Worm (Caenorhabditis elegans) whole organism, L3 larva: Measurements from ENCODE around the gene nlp-9.
A peak's percentile ranks its signal among the peaks of the same experiment; 100 is the strongest.
"Not testable (repeated sequence)": the region's sequence is repeated elsewhere in the genome, so short reads cannot be mapped to it uniquely, and the experiment has no call there.

ENCODE experiments used
- R02D3.7 ChIP-seq: fragments of 150-350 bp; optimal IDR thresholded peaks from 2 replicates; lab custom pipeline; 2014; ENCODE audit warnings: missing biosample characterization, missing genetic modification characterization
- ZK546.5 ChIP-seq: sonication (generic microtip); optimal IDR thresholded peaks from 2 replicates; lab custom pipeline; 2017; ENCODE audit warnings: missing biosample characterization, missing genetic modification characterization
- aly-2 ChIP-seq: fragments of 150-350 bp; optimal IDR thresholded peaks from 2 replicates; lab custom pipeline; 2014; ENCODE audit warnings: missing biosample characterization, missing genetic modification characterization
- ama-1 ChIP-seq: fragments of 150-350 bp; optimal IDR thresholded peaks from 2 replicates; lab custom pipeline; 2018
- ceh-16 ChIP-seq: sonication (generic microtip); optimal IDR thresholded peaks from 2 replicates; lab custom pipeline; 2017; ENCODE audit warnings: missing biosample characterization, missing genetic modification characterization
- ceh-28 ChIP-seq: fragments of 150-350 bp; optimal IDR thresholded peaks from 2 replicates; lab custom pipeline; 2014; ENCODE audit warnings: missing biosample characterization, missing genetic modification reagents, missing genetic modification characterization
- ceh-82 ChIP-seq: fragments of 150-350 bp; optimal IDR thresholded peaks from 2 replicates; lab custom pipeline; 2014; ENCODE audit warnings: missing biosample characterization, missing genetic modification characterization
- daf-12 ChIP-seq: fragments of 150-350 bp; optimal IDR thresholded peaks from 2 replicates; lab custom pipeline; 2014; ENCODE audit warnings: missing biosample characterization, missing genetic modification reagents, missing genetic modification characterization
- elt-1 ChIP-seq: fragments of 150-350 bp; optimal IDR thresholded peaks from 2 replicates; lab custom pipeline; 2014; ENCODE audit warnings: missing biosample characterization, missing genetic modification characterization
- elt-3 ChIP-seq, 3 experiments: fragments of 150-350 bp in 1 of 3; sonication (generic microtip) in 2 of 3; optimal IDR thresholded peaks; 2 replicates in 2 of 3; 4 replicates in 1 of 3; lab custom pipeline; 2014 to 2017; ENCODE audit warnings: missing biosample characterization in 3 of 3, missing genetic modification characterization in 3 of 3
- eor-1 ChIP-seq, 2 experiments: fragments of 150-350 bp; optimal IDR thresholded peaks; 2 replicates each; lab custom pipeline; 2014 to 2018; ENCODE audit warnings: missing biosample characterization in 2 of 2, missing genetic modification characterization in 2 of 2
- fkh-10 ChIP-seq: sonication (generic microtip); optimal IDR thresholded peaks from 2 replicates; lab custom pipeline; 2017; ENCODE audit warnings: missing biosample characterization, missing genetic modification reagents, missing genetic modification characterization
- fos-1 ChIP-seq: fragments of 150-350 bp; optimal IDR thresholded peaks from 2 replicates; lab custom pipeline; 2014; ENCODE audit warnings: missing biosample characterization, missing genetic modification characterization
- hmg-11 ChIP-seq: sonication (generic microtip); optimal IDR thresholded peaks from 2 replicates; lab custom pipeline; 2016; ENCODE audit warnings: missing genetic modification characterization, missing compliant biosample characterization
- jun-1 ChIP-seq: fragments of 150-350 bp; optimal IDR thresholded peaks from 2 replicates; lab custom pipeline; 2014; ENCODE audit warnings: missing biosample characterization, missing genetic modification reagents, missing genetic modification characterization
- lin-15B ChIP-seq: fragments of 150-350 bp; optimal IDR thresholded peaks from 2 replicates; lab custom pipeline; 2014; ENCODE audit warnings: missing biosample characterization, missing genetic modification characterization
- lin-39 ChIP-seq: fragments of 150-350 bp; optimal IDR thresholded peaks from 2 replicates; lab custom pipeline; 2018; ENCODE audit warnings: missing biosample characterization, missing genetic modification reagents, missing genetic modification characterization
- lsy-12 ChIP-seq: sonication (generic microtip); optimal IDR thresholded peaks from 2 replicates; lab custom pipeline; 2016; ENCODE audit warnings: mild to moderate bottlenecking, missing genetic modification characterization, missing compliant biosample characterization
- mdl-1 ChIP-seq: fragments of 150-350 bp; optimal IDR thresholded peaks from 2 replicates; lab custom pipeline; 2014; ENCODE audit warnings: missing biosample characterization, missing genetic modification characterization
- mml-1 ChIP-seq: fragments of 150-350 bp; sonication (generic microtip); optimal IDR thresholded peaks from 3 replicates; lab custom pipeline; 2014; ENCODE audit warnings: missing biosample characterization, missing genetic modification characterization
- nfya-1 ChIP-seq: sonication (generic microtip); optimal IDR thresholded peaks from 2 replicates; lab custom pipeline; 2017; ENCODE audit warnings: missing genetic modification characterization, mild to moderate bottlenecking, missing compliant biosample characterization, antibody characterized with exemption, moderate library complexity; ENCODE audit not compliant: insufficient read depth
- nhr-237 ChIP-seq: fragments of 150-350 bp; optimal IDR thresholded peaks from 2 replicates; lab custom pipeline; 2014; ENCODE audit warnings: missing biosample characterization, missing genetic modification characterization
- nhr-25 ChIP-seq: sonication (generic microtip); optimal IDR thresholded peaks from 2 replicates; lab custom pipeline; 2017; ENCODE audit warnings: missing biosample characterization, missing genetic modification characterization
- nhr-28 ChIP-seq: fragments of 150-350 bp; optimal IDR thresholded peaks from 2 replicates; lab custom pipeline; 2014; ENCODE audit warnings: missing biosample characterization, missing genetic modification characterization
- nhr-43 ChIP-seq: sonication (generic microtip); optimal IDR thresholded peaks from 2 replicates; lab custom pipeline; 2016; ENCODE audit warnings: mild to moderate bottlenecking, missing genetic modification characterization, missing compliant biosample characterization; ENCODE audit not compliant: poor library complexity, severe bottlenecking
- pha-4 ChIP-seq: fragments of 150-350 bp; optimal IDR thresholded peaks from 2 replicates; lab custom pipeline; 2014; ENCODE audit warnings: missing biosample characterization, missing genetic modification reagents, missing genetic modification characterization
- pqm-1 ChIP-seq: fragments of 150-350 bp; optimal IDR thresholded peaks from 2 replicates; lab custom pipeline; 2017; ENCODE audit warnings: missing biosample characterization, missing genetic modification characterization, inconsistent platforms
- sea-2 ChIP-seq: fragments of 150-350 bp; sonication (generic microtip); optimal IDR thresholded peaks from 4 replicates; lab custom pipeline; 2014; ENCODE audit warnings: missing biosample characterization, missing genetic modification reagents, missing genetic modification characterization
- skn-1 ChIP-seq: fragments of 150-350 bp; optimal IDR thresholded peaks from 2 replicates; lab custom pipeline; 2014; ENCODE audit warnings: missing biosample characterization, missing genetic modification characterization
- snpc-4 ChIP-seq: fragments of 150-350 bp; optimal IDR thresholded peaks from 2 replicates; lab custom pipeline; 2014; ENCODE audit warnings: missing biosample characterization, missing genetic modification characterization
- unc-39 ChIP-seq: sonication (generic microtip); optimal IDR thresholded peaks from 4 replicates; lab custom pipeline; 2017; ENCODE audit warnings: missing biosample characterization, missing genetic modification characterization
- unc-62 ChIP-seq: fragments of 150-350 bp; sonication (generic microtip); optimal IDR thresholded peaks from 4 replicates; lab custom pipeline; 2014; ENCODE audit warnings: missing biosample characterization, missing genetic modification reagents, missing genetic modification characterization
- zag-1 ChIP-seq: fragments of 150-350 bp; optimal IDR thresholded peaks from 2 replicates; lab custom pipeline; 2014; ENCODE audit warnings: missing biosample characterization, missing genetic modification characterization
- ztf-11 ChIP-seq: fragments of 150-350 bp; optimal IDR thresholded peaks from 2 replicates; lab custom pipeline; 2014; ENCODE audit warnings: missing biosample characterization, missing genetic modification characterization
- ztf-4 ChIP-seq: fragments of 150-350 bp; optimal IDR thresholded peaks from 2 replicates; lab custom pipeline; 2014; ENCODE audit warnings: missing biosample characterization, missing genetic modification characterization

nlp-9 gene

ce11 chrV:4204421-4204820 lies 15.0 kb upstream of the nlp-9 start, which contains the start of gene H43I07.1:
TSS of gene H43I07.1 (plus strand) at chrV:4204721.
- no peak for TF ChIP-seq unc-39
- no peak for TF ChIP-seq hmg-11 (tag; lab: Kevin White, UChicago)
- TF ChIP-seq aly-2 (tag; lab: Kevin White, UChicago) = no peak
- no peak for TF ChIP-seq mdl-1
- TF ChIP-seq zag-1 (tag; lab: Kevin White, UChicago) = no peak
- no peak for TF ChIP-seq unc-62 (GFP tag; lab: Kevin White, UChicago)
- no peak for TF ChIP-seq sea-2
- no peak for TF ChIP-seq eor-1 (tag; optimal IDR thresholded peaks at IDR 0.05; lab: Kevin White, UChicago)
- TF ChIP-seq pha-4 (tag; lab: Kevin White, UChicago) = no peak
- no peak for TF ChIP-seq lsy-12
- no peak for TF ChIP-seq daf-12 (tag; lab: Kevin White, UChicago)
- no peak for TF ChIP-seq fos-1 (tag; lab: Kevin White, UChicago)
- TF ChIP-seq ZK546.5 (tag; lab: Kevin White, UChicago) = no peak
- TF ChIP-seq pqm-1 (tag; lab: Kevin White, UChicago) = no peak
- TF ChIP-seq lin-15B (tag; lab: Kevin White, UChicago) = no peak
- TF ChIP-seq ztf-4 = no peak
- no peak for TF ChIP-seq elt-3 (tag; optimal IDR thresholded peaks at IDR 0.05; lab: Kevin White, UChicago)
- TF ChIP-seq mml-1 (tag; lab: Kevin White, UChicago) = no peak
- no peak for TF ChIP-seq nhr-237 (tag; lab: Kevin White, UChicago)
- TF ChIP-seq snpc-4 (tag; lab: Kevin White, UChicago) = no peak

- TF ChIP-seq unc-39 (no peak), fkh-10 (peak; percentile 75), nhr-43 (tag; lab: Kevin White, UChicago) (no peak)
Observed at ce11 chrV:4211521-4211920, 7.9 kb upstream of the nlp-9 start.

ce11 chrV:4215856-4216255 lies 3.6 kb upstream of the nlp-9 start, which contains the start of gene H43I07.4:
TSS of gene H43I07.4 (plus strand) at chrV:4216156.
- not testable (repeated sequence) for TF ChIP-seq skn-1; ama-1; jun-1 (tag; lab: Kevin White, UChicago)

ce11 chrV:4216902-4217301 lies 2.5 kb upstream of the nlp-9 start:
- no peak for TF ChIP-seq elt-1 (tag; lab: Kevin White, UChicago)
- no peak for TF ChIP-seq aly-2 (tag; lab: Kevin White, UChicago)
- no peak for TF ChIP-seq fos-1 (tag; lab: Kevin White, UChicago)
- no peak for TF ChIP-seq eor-1 (tag; optimal IDR thresholded peaks at IDR 0.05; lab: Kevin White, UChicago)
- TF ChIP-seq ceh-82 (tag; lab: Kevin White, UChicago) = no peak
- no peak for TF ChIP-seq ama-1
- no peak for TF ChIP-seq lin-15B (tag; lab: Kevin White, UChicago)
- TF ChIP-seq snpc-4 (tag; lab: Kevin White, UChicago) = no peak
- TF ChIP-seq unc-62 (GFP tag; lab: Kevin White, UChicago) = no peak
- no peak for TF ChIP-seq lin-39 (tag; lab: Kevin White, UChicago)
- no peak for TF ChIP-seq ceh-16 (tag; lab: Kevin White, UChicago)
- TF ChIP-seq R02D3.7 = no peak
- no peak for TF ChIP-seq jun-1 (tag; lab: Kevin White, UChicago)
- no peak for TF ChIP-seq nhr-28 (tag; lab: Kevin White, UChicago)
- TF ChIP-seq ceh-28 = no peak
- no peak for TF ChIP-seq ztf-11 (tag; lab: Kevin White, UChicago)
- no peak for TF ChIP-seq mdl-1
- no peak for TF ChIP-seq nhr-25 (tag; lab: Kevin White, UChicago)
- TF ChIP-seq pha-4 (tag; lab: Kevin White, UChicago) = no peak

- TF ChIP-seq elt-1 (tag; lab: Kevin White, UChicago) (peak; percentile 46), nfya-1 (tag; lab: Kevin White, UChicago) (peak; percentile 10), lin-39 (tag; lab: Kevin White, UChicago) (peak; percentile 24), sea-2 (no peak)
- TF ChIP-seq, all 47 proteins: peak for 3
Observed at ce11 chrV:4218268-4218667, 1.2 kb upstream of the nlp-9 start.
